Worm (Caenorhabditis elegans) whole organism, early embryonic: ENCODE measurements around the gene K12H6.4.

Experiments used
- B0310.2 ChIP-seq: sonication (generic microtip); optimal IDR thresholded peaks from 2 replicates; lab custom pipeline; 2016; ENCODE audit warnings: mild to moderate bottlenecking, missing genetic modification characterization, missing compliant biosample characterization
- F13C5.2 ChIP-seq: sonication (generic microtip); optimal IDR thresholded peaks from 2 replicates; lab custom pipeline; 2017; ENCODE audit warnings: mild to moderate bottlenecking, missing genetic modification characterization, inconsistent platforms, missing compliant biosample characterization
- aly-1 ChIP-seq: sonication (generic microtip); optimal IDR thresholded peaks from 2 replicates; lab custom pipeline; 2016; ENCODE audit warnings: missing genetic modification characterization, missing compliant biosample characterization
- ama-1 ChIP-seq: fragments of 150-350 bp; optimal IDR thresholded peaks from 2 replicates; lab custom pipeline; 2014
- ceh-13 ChIP-seq: fragments of 200-800 bp; sonication (Bioruptor generic); optimal IDR thresholded peaks from 2 replicates; lab custom pipeline; 2018; ENCODE audit warnings: mild to moderate bottlenecking, missing genetic modification characterization, missing compliant biosample characterization
- ceh-36 ChIP-seq: sonication (generic microtip); optimal IDR thresholded peaks from 2 replicates; lab custom pipeline; 2016; ENCODE audit warnings: missing genetic modification characterization, inconsistent platforms, missing compliant biosample characterization
- ets-7 ChIP-seq: sonication (generic microtip); optimal IDR thresholded peaks from 2 replicates; lab custom pipeline; 2016; ENCODE audit warnings: missing genotype, missing genetic modification characterization, missing compliant biosample characterization
- flt-1 ChIP-seq: fragments of 200-800 bp; sonication (Bioruptor generic); IDR thresholded peaks from 2 replicates; pipeline ENCODE4 v1.3.6; 2022; ENCODE audit warnings: missing genetic modification characterization, missing compliant biosample characterization
- hmbx-1 ChIP-seq: sonication (generic microtip); optimal IDR thresholded peaks from 2 replicates; lab custom pipeline; 2016; ENCODE audit warnings: mild to moderate bottlenecking, missing genetic modification characterization, missing compliant biosample characterization
- hmg-4 ChIP-seq: fragments of 200-800 bp; sonication (Bioruptor generic); optimal IDR thresholded peaks from 2 replicates; lab custom pipeline; 2018; ENCODE audit warnings: mild to moderate bottlenecking, missing genetic modification characterization, missing compliant biosample characterization
- hnd-1 ChIP-seq: sonication (generic microtip); optimal IDR thresholded peaks from 2 replicates; lab custom pipeline; 2016; ENCODE audit warnings: missing genetic modification characterization, missing compliant biosample characterization
- pes-1 ChIP-seq: fragments of 200-800 bp; sonication (Bioruptor generic); IDR thresholded peaks from 2 replicates; pipeline ENCODE4 v1.3.6; 2022; ENCODE audit warnings: missing genetic modification reagents, missing genetic modification characterization, missing compliant biosample characterization
- scrt-1 ChIP-seq: fragments of 200-800 bp; sonication (Bioruptor generic); IDR thresholded peaks from 2 replicates; pipeline ENCODE4 v1.3.6; 2022; ENCODE audit warnings: missing genetic modification characterization, missing compliant biosample characterization
- sea-1 ChIP-seq: fragments of 200-800 bp; sonication (Bioruptor generic); conservative IDR thresholded peaks from 2 replicates; pipeline ENCODE4 v1.3.6; 2022; ENCODE audit warnings: missing genetic modification characterization, missing compliant biosample characterization
- tbx-11 ChIP-seq: fragments of 200-800 bp; sonication (Bioruptor generic); IDR thresholded peaks from 2 replicates; pipeline ENCODE4 v1.3.6; 2022; ENCODE audit warnings: missing genetic modification characterization, missing compliant biosample characterization
- tbx-37 ChIP-seq: fragments of 200-800 bp; sonication (Bioruptor generic); conservative IDR thresholded peaks from 2 replicates; pipeline ENCODE4 v1.3.6; 2022; ENCODE audit warnings: missing genetic modification reagents, missing genetic modification characterization, missing compliant biosample characterization
- tra-4 ChIP-seq: sonication (generic microtip); optimal IDR thresholded peaks from 2 replicates; lab custom pipeline; 2017; ENCODE audit warnings: missing genetic modification characterization, missing compliant biosample characterization

K12H6.4 gene

DNA sequence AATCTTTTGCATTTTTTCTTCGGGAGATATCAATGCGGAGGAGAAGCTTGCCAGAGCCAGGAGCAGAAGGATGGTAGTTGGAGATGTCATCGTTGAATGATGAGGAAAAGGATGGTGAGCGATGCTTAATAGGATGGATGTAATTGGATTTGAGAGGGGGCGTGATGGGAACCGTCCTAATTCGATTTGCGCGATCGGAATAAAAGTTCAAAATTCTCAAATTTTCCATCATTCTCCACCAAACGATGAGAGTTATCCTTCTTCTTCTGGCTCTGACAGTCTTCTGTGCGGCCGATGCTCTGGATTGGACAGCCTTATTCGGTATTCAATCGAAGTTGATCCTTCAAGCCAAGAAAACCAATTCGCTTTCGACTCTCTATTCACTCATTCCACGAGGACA is at the start of gene K12H6.4, which contains the start of gene K12H6.9:
Gene K12H6.4 (minus strand): TSS at position 101 of the 400 bp plus-strand sequence.
Gene K12H6.9 (plus strand): TSS at position 236 of the 400 bp plus-strand sequence.
- TF ChIP-seq ama-1 (no peak), aly-1 (tag; lab: Kevin White, UChicago) (no peak), flt-1 (GFP tag; lab: Robert Waterston, UW) (no peak), pes-1 (GFP tag; lab: Robert Waterston, UW) (no peak), ets-7 (tag; lab: Kevin White, UChicago) (no peak)

- TF ChIP-seq scrt-1 (GFP tag; lab: Robert Waterston, UW) (no peak), ceh-13 (GFP tag; lab: Kevin White, UChicago) (no peak), ceh-36 (tag; lab: Kevin White, UChicago) (no peak), hnd-1 (tag; lab: Kevin White, UChicago) (no peak), pes-1 (GFP tag; lab: Robert Waterston, UW) (no peak), ama-1 (no peak), tbx-37 (GFP tag; lab: Robert Waterston, UW) (no peak), tbx-11 (no peak), hmbx-1 (tag; lab: Kevin White, UChicago) (no peak), sea-1 (GFP tag; lab: Robert Waterston, UW) (no peak), ets-7 (tag; lab: Kevin White, UChicago) (no peak), B0310.2 (no peak), F13C5.2 (tag; lab: Kevin White, UChicago) (no peak), tra-4 (tag; lab: Kevin White, UChicago) (no peak)
These were observed 47.7 kb upstream of the K12H6.4 start, which contains the start of gene Y110A2AL.10 for ce11 chrII:2871816-2872215. Gene Y110A2AL.10, minus strand, starts transcription at chrII:2871916.

ce11 chrII:2867701-2868100 is 43.6 kb upstream of the K12H6.4 start, which contains the start of gene Y110A2AL.2:
Gene Y110A2AL.2, plus strand, starts transcription at chrII:2868001.
- no peak for TF ChIP-seq tra-4 (tag; lab: Kevin White, UChicago)
- TF ChIP-seq scrt-1 (GFP tag; lab: Robert Waterston, UW) = no peak
- no peak for TF ChIP-seq aly-1 (tag; lab: Kevin White, UChicago)
- no peak for TF ChIP-seq ceh-13 (GFP tag; lab: Kevin White, UChicago)
- TF ChIP-seq ceh-36 (tag; lab: Kevin White, UChicago) = no peak
- no peak for TF ChIP-seq sea-1 (GFP tag; lab: Robert Waterston, UW)
- TF ChIP-seq hmbx-1 (tag; lab: Kevin White, UChicago) = no peak
- no peak for TF ChIP-seq B0310.2
- no peak for TF ChIP-seq hnd-1 (tag; lab: Kevin White, UChicago)
- TF ChIP-seq tbx-11 = no peak
- no peak for TF ChIP-seq ama-1
- no peak for TF ChIP-seq hmg-4 (GFP tag; lab: Kevin White, UChicago)
- TF ChIP-seq tbx-37 (GFP tag; lab: Robert Waterston, UW) = no peak
- TF ChIP-seq F13C5.2 (tag; lab: Kevin White, UChicago) = no peak

- TF ChIP-seq sea-1 (GFP tag; lab: Robert Waterston, UW) = no peak
These were observed 42.6 kb upstream of the K12H6.4 start, which contains the start of the genes Y110A2AL.9 and Y110A2AL.3 for ce11 chrII:2866541-2867124. Gene Y110A2AL.9, minus strand, starts transcription at chrII:2866641. Gene Y110A2AL.3, plus strand, starts transcription at chrII:2867074.

ce11 chrII:2865355-2865754 is 41.3 kb upstream of the K12H6.4 start:
- TF ChIP-seq tra-4 (tag; lab: Kevin White, UChicago) = no peak
- TF ChIP-seq scrt-1 (GFP tag; lab: Robert Waterston, UW) = no peak
- no peak for TF ChIP-seq hnd-1 (tag; lab: Kevin White, UChicago)
- TF ChIP-seq ceh-13 (GFP tag; lab: Kevin White, UChicago) = no peak
- TF ChIP-seq ama-1 = no peak
- no peak for TF ChIP-seq tbx-11
- no peak for TF ChIP-seq hmg-4 (GFP tag; lab: Kevin White, UChicago)
- no peak for TF ChIP-seq F13C5.2 (tag; lab: Kevin White, UChicago)

- TF ChIP-seq hmbx-1 (tag; lab: Kevin White, UChicago) = no peak
- no peak for TF ChIP-seq hnd-1 (tag; lab: Kevin White, UChicago)
- TF ChIP-seq ceh-13 (GFP tag; lab: Kevin White, UChicago) = no peak
- no peak for TF ChIP-seq tbx-11
- no peak for TF ChIP-seq scrt-1 (GFP tag; lab: Robert Waterston, UW)
- no peak for TF ChIP-seq B0310.2
These were observed 40.2 kb upstream of the K12H6.4 start, which contains the start of gene Y110A2AL.5 for ce11 chrII:2864229-2864628. Gene Y110A2AL.5, plus strand, starts transcription at chrII:2864529.

ce11 chrII:2862557-2863035 is 38.5 kb upstream of the K12H6.4 start:
- TF ChIP-seq tbx-11 (no peak), ceh-36 (tag; lab: Kevin White, UChicago) (peak; percentile 90)

ce11 chrII:2861385-2862099 is 37.5 kb upstream of the K12H6.4 start:
- TF ChIP-seq ceh-13 (GFP tag; lab: Kevin White, UChicago) (no peak), hmg-4 (GFP tag; lab: Kevin White, UChicago) (no peak), sea-1 (GFP tag; lab: Robert Waterston, UW) (no peak), pes-1 (GFP tag; lab: Robert Waterston, UW) (0 out of 2 replicates have a peak, but pooled peaks have one; percentile 18), ama-1 (no peak), tbx-11 (peak; percentile 44; the same call in 1 of the 2 replicates), scrt-1 (GFP tag; lab: Robert Waterston, UW) (no peak), ets-7 (tag; lab: Kevin White, UChicago) (no peak), flt-1 (GFP tag; lab: Robert Waterston, UW) (no peak), B0310.2 (no peak), ceh-36 (tag; lab: Kevin White, UChicago) (no peak), aly-1 (tag; lab: Kevin White, UChicago) (no peak), F13C5.2 (tag; lab: Kevin White, UChicago) (peak; percentile 37), hmbx-1 (tag; lab: Kevin White, UChicago) (no peak), tra-4 (tag; lab: Kevin White, UChicago) (no peak), hnd-1 (tag; lab: Kevin White, UChicago) (no peak), tbx-37 (GFP tag; lab: Robert Waterston, UW) (no peak)
